Worm (Caenorhabditis elegans) whole organism, L1 larva: ENCODE measurements around the gene ZK470.6.

Source experiments
- fkh-10 ChIP-seq: sonication (generic microtip); optimal IDR thresholded peaks from 2 replicates; lab custom pipeline; 2017; ENCODE audit warnings: missing biosample characterization, missing genetic modification reagents, missing genetic modification characterization
- irx-1 ChIP-seq: sonication (generic microtip); optimal IDR thresholded peaks from 2 replicates; lab custom pipeline; 2016; ENCODE audit warnings: missing genetic modification characterization, missing compliant biosample characterization
- nhr-19 ChIP-seq: fragments of 200-800 bp; sonication (Bioruptor generic); conservative IDR thresholded peaks from 2 replicates; pipeline ENCODE4 v1.3.6; 2022; ENCODE audit warnings: missing genetic modification characterization, missing compliant biosample characterization
- nhr-77 ChIP-seq: fragments of 150-350 bp; optimal IDR thresholded peaks from 2 replicates; lab custom pipeline; 2014; ENCODE audit warnings: missing biosample characterization, missing genetic modification characterization
- skn-1 ChIP-seq: fragments of 150-350 bp; optimal IDR thresholded peaks from 2 replicates; lab custom pipeline; 2014; ENCODE audit warnings: missing biosample characterization, missing genetic modification characterization
- snpc-4 ChIP-seq: fragments of 150-350 bp; optimal IDR thresholded peaks from 2 replicates; lab custom pipeline; 2014; ENCODE audit warnings: missing biosample characterization, missing genetic modification characterization
- unc-86 ChIP-seq: sonication (generic microtip); optimal IDR thresholded peaks from 2 replicates; lab custom pipeline; 2016; ENCODE audit warnings: missing genetic modification characterization, missing compliant biosample characterization
- ztf-11 ChIP-seq, 2 experiments: sonication (generic microtip); optimal IDR thresholded peaks; 2 replicates each; lab custom pipeline; 2016 to 2017; ENCODE audit warnings: missing genetic modification characterization in 2 of 2, missing biosample characterization in 1 of 2, missing compliant biosample characterization in 1 of 2

- no peak for TF ChIP-seq unc-86 (tag; lab: Kevin White, UChicago)
- no peak for TF ChIP-seq ztf-11 (tag; optimal IDR thresholded peaks at IDR 0.05; lab: Kevin White, UChicago)
- no peak for TF ChIP-seq snpc-4 (tag; lab: Kevin White, UChicago)
- TF ChIP-seq nhr-19 (GFP tag; lab: Robert Waterston, UW): no peak
- TF ChIP-seq irx-1: no peak
- TF ChIP-seq fkh-10: no peak
- TF ChIP-seq skn-1 (tag; lab: Kevin White, UChicago): no peak
- TF ChIP-seq nhr-77: no peak
Observed at ce11 chrX:4222200-4222599, 44.9 kb upstream of the ZK470.6 start.
